Worm (Caenorhabditis elegans) whole organism, young adult: ENCODE data around the gene str-176.
"Not testable (repeated sequence)": the region's sequence is repeated elsewhere in the genome, so short reads cannot be mapped to it uniquely, and the experiment has no call there.

Experiments used
- F33H1.4 ChIP-seq: fragments of 200-800 bp; sonication (Bioruptor generic); IDR thresholded peaks from 2 replicates; pipeline ENCODE4 v1.3.6; 2022; ENCODE audit warnings: missing genetic modification reagents, missing genetic modification characterization, missing compliant biosample characterization
- Y56A3A.18 ChIP-seq: fragments of 200-800 bp; sonication (Bioruptor generic); IDR thresholded peaks from 2 replicates; pipeline ENCODE4 v1.3.6; 2022; ENCODE audit warnings: missing genetic modification reagents, missing genetic modification characterization, missing compliant biosample characterization
- attf-5 ChIP-seq: fragments of 200-800 bp; sonication (Bioruptor generic); optimal IDR thresholded peaks from 2 replicates; lab custom pipeline; 2018; ENCODE audit warnings: mild to moderate bottlenecking, missing genetic modification characterization, missing compliant biosample characterization
- dox-1 ChIP-seq: fragments of 200-800 bp; sonication (Bioruptor generic); IDR thresholded peaks from 2 replicates; pipeline ENCODE4 v1.3.6; 2022; ENCODE audit warnings: missing genetic modification reagents, missing genetic modification characterization, missing compliant biosample characterization
- dpl-1 ChIP-seq: fragments of 150-350 bp; optimal IDR thresholded peaks from 2 replicates; lab custom pipeline; 2014; ENCODE audit warnings: missing biosample characterization, missing genetic modification reagents, missing genetic modification characterization
- nhr-90 ChIP-seq: sonication (generic microtip); optimal IDR thresholded peaks from 2 replicates; lab custom pipeline; 2016; ENCODE audit warnings: missing genotype, mild to moderate bottlenecking, missing genetic modification characterization, missing compliant biosample characterization
- sea-2 ChIP-seq: fragments of 200-800 bp; sonication (Bioruptor generic); IDR thresholded peaks from 2 replicates; pipeline ENCODE4 v1.3.6; 2022; ENCODE audit warnings: missing genetic modification characterization, missing compliant biosample characterization
- snpc-3.4 ChIP-seq: sonication (generic microtip); optimal IDR thresholded peaks from 2 replicates; lab custom pipeline; 2017; ENCODE audit warnings: missing genetic modification characterization, mild to moderate bottlenecking, missing compliant biosample characterization, antibody characterized with exemption, moderate library complexity, missing genotype, missing genetic modification reagents
- sptf-2 ChIP-seq: fragments of 200-800 bp; sonication (Bioruptor generic); optimal IDR thresholded peaks from 2 replicates; lab custom pipeline; 2018; ENCODE audit warnings: mild to moderate bottlenecking, missing genetic modification characterization, missing compliant biosample characterization
- tlf-1 ChIP-seq: fragments of 200-800 bp; sonication (Bioruptor generic); optimal IDR thresholded peaks from 2 replicates; lab custom pipeline; 2018; ENCODE audit warnings: mild to moderate bottlenecking, missing genetic modification characterization, missing compliant biosample characterization
- unc-62 ChIP-seq: fragments of 150-350 bp; optimal IDR thresholded peaks from 2 replicates; lab custom pipeline; 2014; ENCODE audit warnings: missing biosample characterization, missing genetic modification reagents, missing genetic modification characterization

- not testable (repeated sequence) for TF ChIP-seq Y56A3A.18 (GFP tag; lab: Robert Waterston, UW); F33H1.4 (GFP tag; lab: Robert Waterston, UW); tlf-1; dpl-1; dox-1 (GFP tag; lab: Robert Waterston, UW); nhr-90 (tag; lab: Kevin White, UChicago); snpc-3.4 (tag; lab: Kevin White, UChicago); sea-2 (GFP tag; lab: Robert Waterston, UW); attf-5 (GFP tag; lab: Kevin White, UChicago); unc-62; sptf-2 (GFP tag; lab: Kevin White, UChicago)
Observed at ce11 chrIV:8412538-8412937, 51.1 kb downstream of the str-176 start.
